Worm (Caenorhabditis elegans) whole organism, midembryonic: ENCODE measurements around the gene clec-164.

ENCODE experiments used
- T22C8.4 ChIP-seq: fragments of 200-800 bp; sonication (Bioruptor generic); IDR thresholded peaks from 2 replicates; pipeline ENCODE4 v1.3.6; 2022; ENCODE audit warnings: missing genetic modification characterization, missing compliant biosample characterization
- cog-1 ChIP-seq: sonication (generic microtip); optimal IDR thresholded peaks from 2 replicates; lab custom pipeline; 2016; ENCODE audit warnings: missing genetic modification characterization, missing compliant biosample characterization
- flt-1 ChIP-seq: fragments of 200-800 bp; sonication (Bioruptor generic); IDR thresholded peaks from 2 replicates; pipeline ENCODE4 v1.3.6; 2022; ENCODE audit warnings: missing genetic modification characterization, missing compliant biosample characterization
- klf-2 ChIP-seq: fragments of 200-800 bp; sonication (Bioruptor generic); conservative IDR thresholded peaks from 2 replicates; pipeline ENCODE4 v1.3.6; 2022; ENCODE audit warnings: missing genetic modification reagents, missing genetic modification characterization, missing compliant biosample characterization
- med-1 ChIP-seq: sonication (generic microtip); optimal IDR thresholded peaks from 2 replicates; lab custom pipeline; 2017; ENCODE audit warnings: missing genetic modification characterization, mild to moderate bottlenecking, missing compliant biosample characterization, antibody characterized with exemption, missing genetic modification reagents; ENCODE audit not compliant: insufficient read depth
- ref-1 ChIP-seq: fragments of 200-800 bp; sonication (Bioruptor generic); conservative IDR thresholded peaks from 2 replicates; pipeline ENCODE4 v1.3.6; 2022; ENCODE audit warnings: missing genetic modification reagents, missing genetic modification characterization, missing compliant biosample characterization
- tab-1 ChIP-seq: fragments of 200-800 bp; sonication (Bioruptor generic); IDR thresholded peaks from 2 replicates; pipeline ENCODE4 v1.3.6; 2022; ENCODE audit warnings: missing genetic modification characterization, missing compliant biosample characterization
- ztf-23 ChIP-seq: fragments of 200-800 bp; sonication (Bioruptor generic); IDR thresholded peaks from 2 replicates; pipeline ENCODE4 v1.3.6; 2022; ENCODE audit warnings: missing genetic modification reagents, missing genetic modification characterization, missing compliant biosample characterization
- ztf-29 ChIP-seq: fragments of 200-800 bp; sonication (Bioruptor generic); IDR thresholded peaks from 2 replicates; pipeline ENCODE4 v1.3.6; 2022; ENCODE audit warnings: missing genetic modification reagents, missing genetic modification characterization, missing compliant biosample characterization

Gene clec-164

ce11 chrIV:684748-685147 lies 31.7 kb upstream of the clec-164 start:
- no peak for TF ChIP-seq klf-2 (GFP tag; lab: Robert Waterston, UW)
- no peak for TF ChIP-seq tab-1 (GFP tag; lab: Robert Waterston, UW)
- no peak for TF ChIP-seq ztf-29 (GFP tag; lab: Robert Waterston, UW)
- TF ChIP-seq T22C8.4: no peak
- TF ChIP-seq ref-1 (GFP tag; lab: Robert Waterston, UW): no peak
- TF ChIP-seq cog-1 (tag; lab: Kevin White, UChicago): no peak
- TF ChIP-seq ztf-23 (GFP tag; lab: Robert Waterston, UW): no peak
- TF ChIP-seq med-1 (GFP tag; lab: Kevin White, UChicago): no peak
- no peak for TF ChIP-seq flt-1

ce11 chrIV:698304-698703 lies 18.1 kb upstream of the clec-164 start, which contains the start of gene Y55F3C.17:
Y55F3C.17 (minus strand) TSS chrIV:698404.
- no peak for TF ChIP-seq ztf-23 (GFP tag; lab: Robert Waterston, UW)

- no peak for TF ChIP-seq ref-1 (GFP tag; lab: Robert Waterston, UW)
- TF ChIP-seq med-1 (GFP tag; lab: Kevin White, UChicago): no peak
Observed at ce11 chrIV:707635-708034, 8.8 kb upstream of the clec-164 start, which contains the start of gene cutl-26. cutl-26 (minus strand) TSS chrIV:707735.

ce11 chrIV:715433-715832 lies 990 bp upstream of the clec-164 start:
- TF ChIP-seq cog-1 (tag; lab: Kevin White, UChicago) (no peak), ztf-29 (GFP tag; lab: Robert Waterston, UW) (no peak), med-1 (GFP tag; lab: Kevin White, UChicago) (no peak), tab-1 (GFP tag; lab: Robert Waterston, UW) (no peak), ztf-23 (GFP tag; lab: Robert Waterston, UW) (no peak), flt-1 (no peak), T22C8.4 (no peak), ref-1 (GFP tag; lab: Robert Waterston, UW) (no peak), klf-2 (GFP tag; lab: Robert Waterston, UW) (no peak)

- TF ChIP-seq klf-2 (GFP tag; lab: Robert Waterston, UW): no peak
- TF ChIP-seq ztf-29 (GFP tag; lab: Robert Waterston, UW): no peak
- TF ChIP-seq ztf-23 (GFP tag; lab: Robert Waterston, UW): no peak
- TF ChIP-seq tab-1 (GFP tag; lab: Robert Waterston, UW): no peak
- TF ChIP-seq flt-1: no peak
- TF ChIP-seq med-1 (GFP tag; lab: Kevin White, UChicago): no peak
- TF ChIP-seq T22C8.4: no peak
- no peak for TF ChIP-seq ref-1 (GFP tag; lab: Robert Waterston, UW)
- TF ChIP-seq cog-1 (tag; lab: Kevin White, UChicago): no peak
Observed at ce11 chrIV:719351-719750, 2.9 kb downstream of the clec-164 start, which contains the start of gene Y55F3C.10. Y55F3C.10 (minus strand) TSS chrIV:719451.

ce11 chrIV:728095-728494 lies 11.7 kb downstream of the clec-164 start, which contains the start of gene Y55F3C.9:
Y55F3C.9 (minus strand) TSS chrIV:728195.
- TF ChIP-seq ztf-29 (GFP tag; lab: Robert Waterston, UW) (no peak), med-1 (GFP tag; lab: Kevin White, UChicago) (no peak), flt-1 (no peak), ref-1 (GFP tag; lab: Robert Waterston, UW) (no peak), ztf-23 (GFP tag; lab: Robert Waterston, UW) (no peak), T22C8.4 (no peak), klf-2 (GFP tag; lab: Robert Waterston, UW) (no peak), cog-1 (tag; lab: Kevin White, UChicago) (no peak), tab-1 (GFP tag; lab: Robert Waterston, UW) (no peak)

- TF ChIP-seq tab-1 (GFP tag; lab: Robert Waterston, UW): no peak
- TF ChIP-seq ztf-23 (GFP tag; lab: Robert Waterston, UW): no peak
- no peak for TF ChIP-seq T22C8.4
- no peak for TF ChIP-seq flt-1
- no peak for TF ChIP-seq med-1 (GFP tag; lab: Kevin White, UChicago)
- TF ChIP-seq ztf-29 (GFP tag; lab: Robert Waterston, UW): no peak
- TF ChIP-seq klf-2 (GFP tag; lab: Robert Waterston, UW): no peak
Observed at ce11 chrIV:730937-731336, 14.5 kb downstream of the clec-164 start, which contains the start of gene srt-24. srt-24 (minus strand) TSS chrIV:731037.

- TF ChIP-seq T22C8.4: no peak
- TF ChIP-seq ztf-23 (GFP tag; lab: Robert Waterston, UW): no peak
- no peak for TF ChIP-seq klf-2 (GFP tag; lab: Robert Waterston, UW)
- TF ChIP-seq med-1 (GFP tag; lab: Kevin White, UChicago): no peak
- TF ChIP-seq ref-1 (GFP tag; lab: Robert Waterston, UW): no peak
- TF ChIP-seq ztf-29 (GFP tag; lab: Robert Waterston, UW): no peak
- no peak for TF ChIP-seq flt-1
- no peak for TF ChIP-seq tab-1 (GFP tag; lab: Robert Waterston, UW)
- no peak for TF ChIP-seq cog-1 (tag; lab: Kevin White, UChicago)
Observed at ce11 chrIV:736447-736846, 20.0 kb downstream of the clec-164 start, which contains the start of gene kvs-5. kvs-5 (plus strand) TSS chrIV:736747.

ce11 chrIV:740674-741073 lies 24.3 kb downstream of the clec-164 start:
- TF ChIP-seq ztf-29 (GFP tag; lab: Robert Waterston, UW): no peak
- TF ChIP-seq cog-1 (tag; lab: Kevin White, UChicago): no peak
- TF ChIP-seq tab-1 (GFP tag; lab: Robert Waterston, UW): no peak
- no peak for TF ChIP-seq med-1 (GFP tag; lab: Kevin White, UChicago)
- no peak for TF ChIP-seq flt-1
- no peak for TF ChIP-seq klf-2 (GFP tag; lab: Robert Waterston, UW)
- TF ChIP-seq ref-1 (GFP tag; lab: Robert Waterston, UW): no peak
- no peak for TF ChIP-seq ztf-23 (GFP tag; lab: Robert Waterston, UW)
- no peak for TF ChIP-seq T22C8.4

- TF ChIP-seq T22C8.4 (no peak), ref-1 (GFP tag; lab: Robert Waterston, UW) (no peak), med-1 (GFP tag; lab: Kevin White, UChicago) (no peak), cog-1 (tag; lab: Kevin White, UChicago) (no peak), flt-1 (no peak), tab-1 (GFP tag; lab: Robert Waterston, UW) (no peak), klf-2 (GFP tag; lab: Robert Waterston, UW) (no peak), ztf-29 (GFP tag; lab: Robert Waterston, UW) (no peak), ztf-23 (GFP tag; lab: Robert Waterston, UW) (no peak)
Observed at ce11 chrIV:741831-742230, 25.4 kb downstream of the clec-164 start.
